Worm (Caenorhabditis elegans) whole organism, L4 larva: Measurements from ENCODE around the gene F46F3.3.
A peak's percentile ranks its signal among the peaks of the same experiment; 100 is the strongest.

Experiments used
- D1046.2 ChIP-seq: fragments of 200-800 bp; sonication (Bioruptor generic); IDR thresholded peaks from 2 replicates; pipeline ENCODE4 v1.3.6; 2022; ENCODE audit warnings: missing genetic modification characterization, missing compliant biosample characterization
- T20F7.1 ChIP-seq: fragments of 200-800 bp; sonication (Bioruptor generic); optimal IDR thresholded peaks from 2 replicates; lab custom pipeline; 2018; ENCODE audit warnings: mild to moderate bottlenecking, missing genetic modification characterization, missing compliant biosample characterization
- T26A8.4 ChIP-seq: fragments of 200-800 bp; sonication (Bioruptor generic); IDR thresholded peaks from 2 replicates; pipeline ENCODE4 v1.3.6; 2022; ENCODE audit warnings: missing genetic modification characterization, missing compliant biosample characterization
- Y5F2A.4 ChIP-seq: fragments of 200-800 bp; sonication (Bioruptor generic); optimal IDR thresholded peaks from 2 replicates; lab custom pipeline; 2018; ENCODE audit warnings: mild to moderate bottlenecking, missing genetic modification characterization, missing compliant biosample characterization
- Y75B8A.6 ChIP-seq: fragments of 200-800 bp; sonication (Bioruptor generic); IDR thresholded peaks from 2 replicates; pipeline ENCODE4 v1.3.6; 2022; ENCODE audit warnings: missing genetic modification reagents, missing genetic modification characterization, missing compliant biosample characterization
- ZK337.2 ChIP-seq: fragments of 200-800 bp; sonication (Bioruptor generic); IDR thresholded peaks from 2 replicates; pipeline ENCODE4 v1.3.6; 2022; ENCODE audit warnings: missing genetic modification reagents, missing genetic modification characterization, missing compliant biosample characterization
- ama-1 ChIP-seq: fragments of 150-350 bp; optimal IDR thresholded peaks from 2 replicates; lab custom pipeline; 2014; ENCODE audit warnings: inconsistent platforms, mixed read lengths
- arid-1 ChIP-seq: fragments of 200-800 bp; sonication (Bioruptor generic); conservative IDR thresholded peaks from 2 replicates; pipeline ENCODE4 v1.3.6; 2022; ENCODE audit warnings: missing genetic modification reagents, missing genetic modification characterization, missing compliant biosample characterization
- ceh-20 ChIP-seq: fragments of 200-800 bp; sonication (Bioruptor generic); IDR thresholded peaks from 2 replicates; pipeline ENCODE4 v1.3.6; 2022; ENCODE audit warnings: missing genetic modification reagents, missing genetic modification characterization, missing compliant biosample characterization
- ceh-28 ChIP-seq: fragments of 150-350 bp; optimal IDR thresholded peaks from 2 replicates; lab custom pipeline; 2014; ENCODE audit warnings: missing biosample characterization, missing genetic modification reagents, missing genetic modification characterization
- ctbp-1 ChIP-seq: fragments of 200-800 bp; sonication (Bioruptor generic); IDR thresholded peaks from 2 replicates; pipeline ENCODE4 v1.3.6; 2022; ENCODE audit warnings: missing genetic modification reagents, missing genetic modification characterization, missing compliant biosample characterization
- daf-12 ChIP-seq: fragments of 150-350 bp; optimal IDR thresholded peaks from 2 replicates; lab custom pipeline; 2014; ENCODE audit warnings: missing biosample characterization, missing genetic modification reagents, missing genetic modification characterization
- daf-16 ChIP-seq, 3 experiments: sonication (generic microtip); optimal IDR thresholded peaks; 2 replicates each; lab custom pipeline; 2016 to 2017; ENCODE audit warnings: missing genetic modification characterization in 3 of 3, missing genetic modification reagents in 3 of 3, mild to moderate bottlenecking in 2 of 3, missing compliant biosample characterization in 2 of 3, missing biosample characterization in 1 of 3, moderate library complexity in 1 of 3
- daf-8 ChIP-seq: fragments of 200-800 bp; sonication (Bioruptor generic); IDR thresholded peaks from 2 replicates; pipeline ENCODE4 v1.3.6; 2022; ENCODE audit warnings: missing genetic modification characterization, missing compliant biosample characterization
- dmd-6 ChIP-seq: fragments of 200-800 bp; sonication (Bioruptor generic); IDR thresholded peaks from 2 replicates; pipeline ENCODE4 v1.3.6; 2022; ENCODE audit warnings: missing genetic modification reagents, missing genetic modification characterization, missing compliant biosample characterization
- dmd-9 ChIP-seq: fragments of 200-800 bp; sonication (Bioruptor generic); IDR thresholded peaks from 2 replicates; pipeline ENCODE4 v1.3.6; 2022; ENCODE audit warnings: missing genetic modification reagents, missing genetic modification characterization, missing compliant biosample characterization
- dpl-1 ChIP-seq: fragments of 150-350 bp; optimal IDR thresholded peaks from 2 replicates; lab custom pipeline; 2014; ENCODE audit warnings: missing biosample characterization, missing genetic modification reagents, missing genetic modification characterization
- duxl-1 ChIP-seq: sonication (generic microtip); optimal IDR thresholded peaks from 2 replicates; lab custom pipeline; 2016; ENCODE audit warnings: mild to moderate bottlenecking, missing genetic modification characterization, moderate library complexity, missing compliant biosample characterization; ENCODE audit not compliant: poor library complexity
- dve-1 ChIP-seq: sonication (generic microtip); optimal IDR thresholded peaks from 2 replicates; lab custom pipeline; 2017; ENCODE audit warnings: antibody characterized with exemption, mild to moderate bottlenecking, missing genetic modification characterization, missing compliant biosample characterization; ENCODE audit not compliant: insufficient read depth
- egl-43 ChIP-seq: fragments of 200-800 bp; sonication (Bioruptor generic); IDR thresholded peaks from 2 replicates; pipeline ENCODE4 v1.3.6; 2022; ENCODE audit warnings: missing genetic modification reagents, missing genetic modification characterization, missing compliant biosample characterization
- fkh-10 ChIP-seq: fragments of 150-350 bp; optimal IDR thresholded peaks from 2 replicates; lab custom pipeline; 2014; ENCODE audit warnings: missing biosample characterization, missing genetic modification reagents, missing genetic modification characterization
- hif-1 ChIP-seq, 2 experiments: sonication (generic microtip); optimal IDR thresholded peaks; 2 replicates each; lab custom pipeline; 2016 to 2017; ENCODE audit warnings: missing compliant biosample characterization in 2 of 2, missing genetic modification characterization in 2 of 2, missing genetic modification reagents in 2 of 2, missing genotype in 2 of 2, mild to moderate bottlenecking in 1 of 2
- hlh-11 ChIP-seq: fragments of 200-800 bp; sonication (Bioruptor generic); optimal IDR thresholded peaks from 2 replicates; lab custom pipeline; 2018; ENCODE audit warnings: mild to moderate bottlenecking, missing genetic modification characterization, missing compliant biosample characterization
- hlh-30 ChIP-seq: sonication (generic microtip); optimal IDR thresholded peaks from 2 replicates; lab custom pipeline; 2017; ENCODE audit warnings: antibody characterized with exemption, mild to moderate bottlenecking, missing genetic modification characterization, missing compliant biosample characterization; ENCODE audit not compliant: insufficient read depth
- jun-1 ChIP-seq: fragments of 150-350 bp; optimal IDR thresholded peaks from 2 replicates; lab custom pipeline; 2014; ENCODE audit warnings: missing biosample characterization, missing genetic modification reagents, missing genetic modification characterization
- lin-29 ChIP-seq: fragments of 200-800 bp; sonication (Bioruptor generic); IDR thresholded peaks from 2 replicates; pipeline ENCODE4 v1.3.6; 2022; ENCODE audit warnings: missing genetic modification reagents, missing genetic modification characterization, missing compliant biosample characterization
- madf-5 ChIP-seq, 2 experiments: fragments of 200-800 bp; sonication (Bioruptor generic); IDR thresholded peaks; 2 replicates each; pipeline ENCODE4 v1.3.6; 2022; ENCODE audit warnings: missing compliant biosample characterization in 2 of 2, missing genetic modification characterization in 2 of 2
- madf-9 ChIP-seq: fragments of 200-800 bp; sonication (Bioruptor generic); conservative IDR thresholded peaks from 2 replicates; pipeline ENCODE4 v1.3.6; 2022; ENCODE audit warnings: missing genetic modification reagents, missing genetic modification characterization, missing compliant biosample characterization
- mdl-1 ChIP-seq, 2 experiments: fragments of 150-350 bp in 1 of 2; sonication (generic microtip) in 1 of 2; optimal IDR thresholded peaks; 2 replicates each; lab custom pipeline; 2014 to 2017; ENCODE audit warnings: missing biosample characterization in 2 of 2, missing genetic modification characterization in 2 of 2
- mep-1 ChIP-seq: fragments of 150-350 bp; sonication (generic microtip); optimal IDR thresholded peaks from 3 replicates; lab custom pipeline; 2014; ENCODE audit warnings: missing biosample characterization, missing genetic modification characterization
- mes-2 ChIP-seq: sonication (generic microtip); optimal IDR thresholded peaks from 2 replicates; lab custom pipeline; 2016; ENCODE audit warnings: missing genotype, mild to moderate bottlenecking, missing genetic modification characterization, missing compliant biosample characterization; ENCODE audit not compliant: poor library complexity, severe bottlenecking
- mxl-2 ChIP-seq: fragments of 200-800 bp; sonication (Bioruptor generic); conservative IDR thresholded peaks from 2 replicates; pipeline ENCODE4 v1.3.6; 2022; ENCODE audit warnings: missing genetic modification reagents, missing genetic modification characterization, missing compliant biosample characterization
- mxl-3 ChIP-seq: fragments of 200-800 bp; sonication (Bioruptor generic); optimal IDR thresholded peaks from 2 replicates; lab custom pipeline; 2018; ENCODE audit warnings: mild to moderate bottlenecking, missing genetic modification characterization, missing compliant biosample characterization
- nhr-10 ChIP-seq: fragments of 150-350 bp; optimal IDR thresholded peaks from 2 replicates; lab custom pipeline; 2014; ENCODE audit warnings: missing biosample characterization, missing genetic modification characterization
- nhr-102 ChIP-seq: sonication (generic microtip); optimal IDR thresholded peaks from 2 replicates; lab custom pipeline; 2016; ENCODE audit warnings: mild to moderate bottlenecking, missing genetic modification characterization, moderate library complexity, missing compliant biosample characterization
- nhr-25 ChIP-seq: sonication (generic microtip); optimal IDR thresholded peaks from 2 replicates; lab custom pipeline; 2017; ENCODE audit warnings: missing genetic modification characterization, mild to moderate bottlenecking, missing compliant biosample characterization, antibody characterized with exemption, moderate library complexity, borderline replicate concordance; ENCODE audit not compliant: insufficient read depth
- nhr-6 ChIP-seq: fragments of 150-350 bp; optimal IDR thresholded peaks from 2 replicates; lab custom pipeline; 2014; ENCODE audit warnings: missing biosample characterization, missing genetic modification characterization
- nhr-76 ChIP-seq: fragments of 150-350 bp; optimal IDR thresholded peaks from 2 replicates; lab custom pipeline; 2014; ENCODE audit warnings: missing biosample characterization, missing genetic modification characterization
- nhr-77 ChIP-seq: fragments of 150-350 bp; optimal IDR thresholded peaks from 2 replicates; lab custom pipeline; 2014; ENCODE audit warnings: missing biosample characterization, missing genetic modification characterization
- pha-4 ChIP-seq, 2 experiments: fragments of 150-350 bp in 1 of 2; fragments of 200-800 bp in 1 of 2; sonication (Bioruptor generic) in 1 of 2; IDR thresholded peaks in 1 of 2; optimal IDR thresholded peaks in 1 of 2; 2 replicates each; pipeline versions ENCODE4 v1.3.6 to Lab custom; 2014 to 2022; ENCODE audit warnings: missing genetic modification characterization in 2 of 2, missing genetic modification reagents in 2 of 2, missing biosample characterization in 1 of 2, missing compliant biosample characterization in 1 of 2
- php-3 ChIP-seq: fragments of 200-800 bp; sonication (Bioruptor generic); IDR thresholded peaks from 2 replicates; pipeline ENCODE4 v1.3.6; 2022; ENCODE audit warnings: missing genetic modification reagents, missing genetic modification characterization, missing compliant biosample characterization
- rbr-2 ChIP-seq: sonication (generic microtip); optimal IDR thresholded peaks from 2 replicates; lab custom pipeline; 2016; ENCODE audit warnings: missing genotype, missing genetic modification characterization, missing compliant biosample characterization
- unc-130 ChIP-seq: sonication (generic microtip); optimal IDR thresholded peaks from 2 replicates; lab custom pipeline; 2016; ENCODE audit warnings: missing genetic modification reagents, missing genetic modification characterization, missing compliant biosample characterization
- zfp-3 ChIP-seq: fragments of 200-800 bp; sonication (Bioruptor generic); conservative IDR thresholded peaks from 2 replicates; pipeline ENCODE4 v1.3.6; 2022; ENCODE audit warnings: missing genetic modification reagents, missing genetic modification characterization, missing compliant biosample characterization
- zip-2 ChIP-seq: fragments of 150-350 bp; optimal IDR thresholded peaks from 2 replicates; lab custom pipeline; 2014; ENCODE audit warnings: missing biosample characterization, missing genetic modification characterization
- ztf-11 ChIP-seq: fragments of 150-350 bp; optimal IDR thresholded peaks from 2 replicates; lab custom pipeline; 2014; ENCODE audit warnings: missing biosample characterization, missing genetic modification characterization
- ztf-7 ChIP-seq: fragments of 150-350 bp; optimal IDR thresholded peaks from 2 replicates; lab custom pipeline; 2014; ENCODE audit warnings: missing biosample characterization, missing genetic modification characterization

The F46F3.3 gene

ce11 chrV:11641298-11641787 is 25.9 kb upstream of the F46F3.3 start (continued):
- TF ChIP-seq lin-29 (GFP tag; lab: Robert Waterston, UW) (no peak), mep-1 (tag; lab: Kevin White, UChicago) (peak; percentile 70), daf-8 (GFP tag; lab: Robert Waterston, UW) (no peak), hlh-11 (tag; lab: Kevin White, UChicago) (peak; percentile 30), nhr-76 (tag; lab: Kevin White, UChicago) (no peak), zfp-3 (GFP tag; lab: Robert Waterston, UW) (no peak), ztf-7 (tag; lab: Kevin White, UChicago) (no peak), arid-1 (GFP tag; lab: Robert Waterston, UW) (no peak; the same call in 1 of the 2 replicates), daf-12 (tag; lab: Kevin White, UChicago) (no peak), ceh-28 (tag; lab: Kevin White, UChicago) (no peak), zip-2 (tag; lab: Kevin White, UChicago) (no peak), hif-1 (tag; optimal IDR thresholded peaks at IDR 0.05; lab: Kevin White, UChicago) (peak in 1 of 2 experiments; percentile 40), fkh-10 (GFP tag; lab: Kevin White, UChicago) (peak; percentile 41), hlh-30 (tag; lab: Kevin White, UChicago) (peak; percentile 61), Y75B8A.6 (GFP tag; lab: Robert Waterston, UW) (no peak), mxl-3 (GFP tag; lab: Kevin White, UChicago) (peak; percentile 15), ama-1 (lab: Kevin White, UChicago) (no peak), egl-43 (GFP tag; lab: Robert Waterston, UW) (peak; percentile 61; the same call in 1 of the 2 replicates), ctbp-1 (GFP tag; lab: Robert Waterston, UW) (peak; percentile 85), duxl-1 (no peak), mdl-1 (tag; optimal IDR thresholded peaks at IDR 0.05; lab: Kevin White, UChicago) (peak in 1 of 2 experiments; percentile 74), T26A8.4 (GFP tag; lab: Robert Waterston, UW) (no peak), ceh-20 (no peak), jun-1 (tag; lab: Kevin White, UChicago) (no peak), ztf-11 (tag; lab: Kevin White, UChicago) (no peak), pha-4 (GFP tag; IDR thresholded peaks at IDR 0.05; lab: Robert Waterston, UW) (0 out of 2 replicates have a peak, but pooled peaks have one; percentile 7), pha-4 (tag; optimal IDR thresholded peaks at IDR 0.05; lab: Kevin White, UChicago) (no peak), Y5F2A.4 (GFP tag; lab: Kevin White, UChicago) (no peak), unc-130 (GFP tag; lab: Kevin White, UChicago) (no peak), nhr-10 (no peak), madf-5 (GFP tag; IDR thresholded peaks at IDR 0.05; lab: Robert Waterston, UW) (no peak), nhr-102 (no peak), dmd-9 (GFP tag; lab: Robert Waterston, UW) (no peak), nhr-25 (tag; lab: Kevin White, UChicago) (no peak), madf-9 (GFP tag; lab: Robert Waterston, UW) (no peak), mxl-2 (GFP tag; lab: Robert Waterston, UW) (no peak)

- TF ChIP-seq dpl-1 (peak; percentile 75), T20F7.1 (GFP tag; lab: Kevin White, UChicago) (peak; percentile 48), mep-1 (tag; lab: Kevin White, UChicago) (peak; percentile 64), mxl-3 (GFP tag; lab: Kevin White, UChicago) (peak; percentile 82), dmd-9 (GFP tag; lab: Robert Waterston, UW) (0 out of 2 replicates have a peak, but pooled peaks have one; percentile 48), nhr-77 (tag; lab: Kevin White, UChicago) (peak; percentile 5), zip-2 (tag; lab: Kevin White, UChicago) (no peak), ztf-7 (tag; lab: Kevin White, UChicago) (no peak), hif-1 (tag; optimal IDR thresholded peaks at IDR 0.05; lab: Kevin White, UChicago) (peak in 1 of 2 experiments; percentile 87), nhr-6 (tag; lab: Kevin White, UChicago) (peak; percentile 85), dve-1 (tag; lab: Kevin White, UChicago) (peak; percentile 24), ZK337.2 (GFP tag; lab: Robert Waterston, UW) (peak; percentile 44; the same call in 1 of the 2 replicates), php-3 (GFP tag; lab: Robert Waterston, UW) (no peak), rbr-2 (tag; lab: Kevin White, UChicago) (peak; percentile 26), daf-16 (GFP tag; optimal IDR thresholded peaks at IDR 0.05; lab: Kevin White, UChicago) (no peak), daf-16 (tag; optimal IDR thresholded peaks at IDR 0.05; lab: Kevin White, UChicago) (peak; percentile 13), mdl-1 (tag; optimal IDR thresholded peaks at IDR 0.05; lab: Kevin White, UChicago) (peak; percentile 44 to 90), dmd-6 (GFP tag; lab: Robert Waterston, UW) (peak; percentile 47; the same call in 1 of the 2 replicates), D1046.2 (no peak), mes-2 (tag; lab: Kevin White, UChicago) (peak; percentile 96)
Measured at ce11 chrV:11644166-11644565, 23.1 kb upstream of the F46F3.3 start, which contains the start of gene bir-1. TSS of gene bir-1 (plus strand) at chrV:11644477.
